Worm (Caenorhabditis elegans): ENCODE results near the gene clec-136.
A peak's percentile ranks its signal among the peaks of the same experiment; 100 is the strongest.

Gene clec-136

ce11 chrII:4575579-4575978 is 40.8 kb downstream of the clec-136 start (continued):
- TF ChIP-seq zfh-2 (GFP tag; conservative IDR thresholded peaks at IDR 0.05) (no peak), him-1 (tag; optimal IDR thresholded peaks at IDR 0.05) (no peak), B0035.1 (tag; optimal IDR thresholded peaks at IDR 0.05) (no peak), D2030.7 (GFP tag; IDR thresholded peaks at IDR 0.05) (no peak)

ce11 chrII:4574658-4575057 is 41.7 kb downstream of the clec-136 start:
- TF ChIP-seq ztf-26 (tag; optimal IDR thresholded peaks at IDR 0.05) (no peak), B0019.2 (GFP tag; conservative IDR thresholded peaks at IDR 0.05) (no peak), ztf-28 (GFP tag; IDR thresholded peaks at IDR 0.05) (no peak), bed-1 (GFP tag; IDR thresholded peaks at IDR 0.05) (no peak), dpl-1 (GFP tag; optimal IDR thresholded peaks at IDR 0.05) (no peak), F33H1.4 (GFP tag; IDR thresholded peaks at IDR 0.05) (no peak), ztf-25 (GFP tag; IDR thresholded peaks at IDR 0.05) (no peak), T26A5.8 (tag; optimal IDR thresholded peaks at IDR 0.05) (no peak), K12H6.12 (tag; optimal IDR thresholded peaks at IDR 0.05) (no peak)

ce11 chrII:4573084-4573483 is 43.3 kb downstream of the clec-136 start:
- TF ChIP-seq zfh-2 (GFP tag; conservative IDR thresholded peaks at IDR 0.05) (0 out of 2 replicates have a peak, but pooled peaks have one; percentile 9), ceh-100 (GFP tag; IDR thresholded peaks at IDR 0.05) (no peak)

ce11 chrII:4572579-4572978 is 43.8 kb downstream of the clec-136 start:
- no peak for TF ChIP-seq F57A8.1 (GFP tag; optimal IDR thresholded peaks at IDR 0.05)

- no peak for TF ChIP-seq C17E4.6 (GFP tag; IDR thresholded peaks at IDR 0.05)
- no peak for TF ChIP-seq sea-2 (GFP tag; IDR thresholded peaks at IDR 0.05)
These were observed 44.5 kb downstream of the clec-136 start, which contains the start of gene vab-1 for ce11 chrII:4571868-4572267. Gene vab-1 (plus strand): TSS chrII:4572000.

ce11 chrII:4571112-4571511 is 45.2 kb downstream of the clec-136 start:
- TF ChIP-seq F37B4.10 (GFP tag; IDR thresholded peaks at IDR 0.05), result no peak
- no peak for TF ChIP-seq F23B12.7 (tag; optimal IDR thresholded peaks at IDR 0.05; ENCODE audit: insufficient read depth)
- TF ChIP-seq zfh-2 (GFP tag; conservative IDR thresholded peaks at IDR 0.05), result peak; percentile 79
- no peak for TF ChIP-seq ccch-3 (GFP tag; optimal IDR thresholded peaks at IDR 0.05)
- TF ChIP-seq egrh-3 (GFP tag; IDR thresholded peaks at IDR 0.05), result peak; percentile 65; the same call in 1 of the 2 replicates

- TF ChIP-seq T26A5.8 (tag; optimal IDR thresholded peaks at IDR 0.05) (no peak), madf-6 (GFP tag; IDR thresholded peaks at IDR 0.05) (peak; percentile 90), nhr-80 (tag; optimal IDR thresholded peaks at IDR 0.05) (no peak), attf-6 (GFP tag; IDR thresholded peaks at IDR 0.05) (no peak), ceh-27 (GFP tag; optimal IDR thresholded peaks at IDR 0.05) (no peak), lsl-1 (GFP tag; optimal IDR thresholded peaks at IDR 0.05) (peak; percentile 97), attf-3 (GFP tag; conservative IDR thresholded peaks at IDR 0.05) (no peak), madf-3 (GFP tag; IDR thresholded peaks at IDR 0.05) (no peak), ama-1 (optimal IDR thresholded peaks at IDR 0.05) (no peak), ama-1 (GFP tag; optimal IDR thresholded peaks at IDR 0.05) (no peak), cebp-1 (GFP tag; IDR thresholded peaks at IDR 0.05) (no peak), cebp-1 (tag; optimal IDR thresholded peaks at IDR 0.05) (no peak), F55B11.4 (tag; optimal IDR thresholded peaks at IDR 0.05; ENCODE audit: borderline replicate concordance, insufficient read depth) (no peak), xnd-1 (tag; optimal IDR thresholded peaks at IDR 0.05) (peak; percentile 87), Y67H2A.10 (GFP tag; conservative IDR thresholded peaks at IDR 0.05) (no peak), nhr-27 (tag; optimal IDR thresholded peaks at IDR 0.05) (no peak), hrde-1 (tag; optimal IDR thresholded peaks at IDR 0.05; ENCODE audit: borderline replicate concordance) (no peak), lin-54 (GFP tag; optimal IDR thresholded peaks at IDR 0.05) (no peak), madf-8 (GFP tag; conservative IDR thresholded peaks at IDR 0.05) (peak; percentile 62; the same call in 1 of the 2 replicates), tlf-1 (GFP tag; optimal IDR thresholded peaks at IDR 0.05) (no peak)
These were observed 50.1 kb downstream of the clec-136 start for ce11 chrII:4566237-4566636.
